Worm (Caenorhabditis elegans): Measurements from ENCODE around the gene rars-2.

DNA sequence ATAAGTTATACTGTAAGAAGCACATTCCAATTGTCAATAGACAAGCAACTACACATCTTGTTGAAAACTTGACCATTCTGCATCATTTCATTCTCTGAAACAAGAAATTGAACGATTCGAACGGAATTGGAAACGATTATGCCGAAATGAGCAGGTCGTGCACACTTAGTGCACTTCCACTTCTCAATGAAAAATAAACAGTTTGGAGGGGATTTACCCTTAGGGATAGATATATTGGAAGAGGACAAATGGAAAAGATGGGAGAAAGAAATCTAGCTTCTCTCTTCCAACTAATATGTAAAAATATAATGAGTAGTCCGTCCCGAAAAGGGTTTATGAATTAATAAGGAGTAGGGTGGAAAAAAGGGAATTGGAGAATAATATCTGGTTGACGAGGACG, 43.8 kb downstream of the rars-2 start, which contains the start of gene hst-3.1:
- TF ChIP-seq tbx-2 (tag; optimal IDR thresholded peaks at IDR 0.05) = no peak
- no peak for TF ChIP-seq mep-1 (tag; optimal IDR thresholded peaks at IDR 0.05)
- TF ChIP-seq skn-1 (tag; optimal IDR thresholded peaks at IDR 0.05) = no peak

Data from whole organism, L1 larva.